Worm (Caenorhabditis elegans) whole organism, L2 larva: ENCODE measurements around the gene ZK688.7.

Experiments used
- Y55F3AM.14 ChIP-seq: fragments of 200-800 bp; sonication (Bioruptor generic); optimal IDR thresholded peaks from 2 replicates; lab custom pipeline; 2018; ENCODE audit warnings: mild to moderate bottlenecking, missing genetic modification characterization, missing compliant biosample characterization
- ZK546.5 ChIP-seq: sonication (generic microtip); optimal IDR thresholded peaks from 2 replicates; lab custom pipeline; 2017; ENCODE audit warnings: missing biosample characterization, missing genetic modification characterization
- ama-1 ChIP-seq: fragments of 150-350 bp; optimal IDR thresholded peaks from 2 replicates; lab custom pipeline; 2018; ENCODE audit warnings: inconsistent platforms
- blmp-1 ChIP-seq: sonication (generic microtip); optimal IDR thresholded peaks from 2 replicates; lab custom pipeline; 2017; ENCODE audit warnings: missing genetic modification characterization, mild to moderate bottlenecking, missing compliant biosample characterization, antibody characterized with exemption, moderate library complexity; ENCODE audit not compliant: insufficient read depth
- egl-27 ChIP-seq: sonication (generic microtip); optimal IDR thresholded peaks from 3 replicates; lab custom pipeline; 2017; ENCODE audit warnings: missing biosample characterization, missing genetic modification reagents, missing genetic modification characterization
- elt-3 ChIP-seq: sonication (generic microtip); optimal IDR thresholded peaks from 2 replicates; lab custom pipeline; 2017; ENCODE audit warnings: missing biosample characterization, missing genetic modification characterization
- fos-1 ChIP-seq: fragments of 150-350 bp; optimal IDR thresholded peaks from 2 replicates; lab custom pipeline; 2014; ENCODE audit warnings: missing biosample characterization, missing genetic modification characterization
- lsy-2 ChIP-seq, 2 experiments: fragments of 150-350 bp in 1 of 2; sonication (generic microtip) in 1 of 2; optimal IDR thresholded peaks; 2 replicates each; lab custom pipeline; 2014 to 2017; ENCODE audit warnings: missing biosample characterization in 2 of 2, missing genetic modification characterization in 2 of 2
- mab-5 ChIP-seq: fragments of 150-350 bp; optimal IDR thresholded peaks from 2 replicates; lab custom pipeline; 2014; ENCODE audit warnings: missing biosample characterization, missing genetic modification characterization
- mdl-1 ChIP-seq, 2 experiments: fragments of 150-350 bp in 1 of 2; sonication (generic microtip) in 1 of 2; optimal IDR thresholded peaks; 2 replicates each; lab custom pipeline; 2017; ENCODE audit warnings: missing biosample characterization in 2 of 2, missing genetic modification characterization in 2 of 2
- nhr-12 ChIP-seq: fragments of 150-350 bp; optimal IDR thresholded peaks from 2 replicates; lab custom pipeline; 2014; ENCODE audit warnings: missing biosample characterization, missing genetic modification characterization
- nhr-129 ChIP-seq: fragments of 150-350 bp; optimal IDR thresholded peaks from 2 replicates; lab custom pipeline; 2014; ENCODE audit warnings: missing biosample characterization, missing genetic modification characterization
- sem-4 ChIP-seq: fragments of 150-350 bp; optimal IDR thresholded peaks from 2 replicates; lab custom pipeline; 2014; ENCODE audit warnings: missing biosample characterization, missing genetic modification reagents, missing genetic modification characterization
- unc-39 ChIP-seq: fragments of 150-350 bp; optimal IDR thresholded peaks from 2 replicates; lab custom pipeline; 2014; ENCODE audit warnings: missing biosample characterization, missing genetic modification characterization

DNA sequence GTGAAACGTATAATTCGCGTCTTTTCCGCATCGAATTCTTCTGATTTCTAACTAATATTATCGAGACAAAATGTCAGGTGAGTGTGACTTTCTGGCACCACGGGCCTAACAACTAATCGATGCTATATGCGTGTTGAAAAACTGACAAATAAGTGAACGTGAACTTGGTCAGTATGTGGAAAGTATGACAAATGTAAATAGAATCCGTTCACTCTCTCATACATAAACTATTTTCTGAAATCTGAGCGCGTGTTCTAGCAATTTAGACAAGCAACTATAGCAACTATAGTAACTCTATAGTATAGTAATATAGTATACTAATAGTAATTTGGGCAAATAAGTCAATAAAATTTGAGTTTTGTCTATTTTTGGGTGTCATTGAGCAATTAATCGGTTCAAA, 19.1 kb downstream of the ZK688.7 start:
- TF ChIP-seq unc-39 (tag; lab: Kevin White, UChicago): no peak
- no peak for TF ChIP-seq nhr-12 (tag; lab: Kevin White, UChicago)
- no peak for TF ChIP-seq elt-3 (tag; lab: Kevin White, UChicago)
- TF ChIP-seq lsy-2 (tag; optimal IDR thresholded peaks at IDR 0.05; lab: Kevin White, UChicago): no peak
- no peak for TF ChIP-seq egl-27 (tag; lab: Kevin White, UChicago)
- TF ChIP-seq sem-4 (tag; lab: Kevin White, UChicago): no peak
- no peak for TF ChIP-seq Y55F3AM.14 (GFP tag; lab: Kevin White, UChicago)
- no peak for TF ChIP-seq fos-1
- no peak for TF ChIP-seq ama-1 (lab: Kevin White, UChicago)
- TF ChIP-seq blmp-1 (tag; lab: Kevin White, UChicago): no peak
- TF ChIP-seq ZK546.5 (tag; lab: Kevin White, UChicago): no peak
- TF ChIP-seq nhr-129 (tag; lab: Kevin White, UChicago): no peak
- TF ChIP-seq mdl-1 (tag; optimal IDR thresholded peaks at IDR 0.05; lab: Kevin White, UChicago): no peak
- no peak for TF ChIP-seq mab-5 (tag; lab: Kevin White, UChicago)
